Fruit fly (Drosophila melanogaster) whole organism, embryonic: ENCODE results near the gene TMEM216.

Experiments used
- Antp ChIP-seq: fragments of 200-800 bp; sonication (Bioruptor generic); optimal IDR thresholded peaks from 3 replicates; lab custom pipeline; 2016; ENCODE audit warnings: missing biosample characterization, missing genetic modification characterization
- Atf3 ChIP-seq: fragments of 200-800 bp; sonication (Bioruptor generic); optimal IDR thresholded peaks from 3 replicates; lab custom pipeline; 2016; ENCODE audit warnings: missing biosample characterization, missing genetic modification characterization
- Bteb2 ChIP-seq: fragments of 200-800 bp; sonication (Bioruptor generic); optimal IDR thresholded peaks from 2 replicates; lab custom pipeline; 2016; ENCODE audit warnings: missing biosample characterization, missing genetic modification characterization
- CG10267 ChIP-seq: fragments of 200-800 bp; sonication (Bioruptor generic); optimal IDR thresholded peaks from 2 replicates; lab custom pipeline; 2018; ENCODE audit warnings: missing biosample characterization, mild to moderate bottlenecking, missing genetic modification characterization, moderate library complexity
- CG16813 ChIP-seq: fragments of 200-800 bp; sonication (Bioruptor generic); IDR thresholded peaks from 3 replicates; pipeline ENCODE4 v1.3.6; 2022; ENCODE audit warnings: missing biosample characterization, missing genetic modification characterization; ENCODE audit not compliant: partially characterized antibody
- CG17361 ChIP-seq: fragments of 200-800 bp; sonication (Bioruptor generic); IDR thresholded peaks from 3 replicates; pipeline ENCODE4 v1.3.6; 2022; ENCODE audit warnings: missing biosample characterization, missing genetic modification characterization
- CG18599 ChIP-seq: fragments of 200-800 bp; sonication (Bioruptor generic); optimal IDR thresholded peaks from 3 replicates; lab custom pipeline; 2017; ENCODE audit warnings: missing biosample characterization, missing genetic modification characterization, mild to moderate bottlenecking, moderate library complexity, missing genetic modification reagents
- CG2129 ChIP-seq: fragments of 200-800 bp; sonication (Bioruptor generic); IDR thresholded peaks from 2 replicates; pipeline ENCODE4 v1.3.6; 2022; ENCODE audit warnings: missing biosample characterization, missing genetic modification characterization; ENCODE audit not compliant: partially characterized antibody
- CG30403 ChIP-seq: fragments of 200-800 bp; sonication (Bioruptor generic); optimal IDR thresholded peaks from 3 replicates; lab custom pipeline; 2016; ENCODE audit warnings: missing biosample characterization, missing genetic modification characterization
- CG5953 ChIP-seq: fragments of 200-800 bp; sonication (Bioruptor generic); IDR thresholded peaks from 2 replicates; pipeline ENCODE4 v1.3.6; 2022; ENCODE audit warnings: missing biosample characterization, missing genetic modification characterization
- CG6765 ChIP-seq: fragments of 200-800 bp; sonication (Bioruptor generic); optimal IDR thresholded peaks from 3 replicates; lab custom pipeline; 2017; ENCODE audit warnings: missing biosample characterization, mild to moderate bottlenecking, missing genetic modification characterization
- CG7839 ChIP-seq: fragments of 200-800 bp; sonication (Bioruptor generic); optimal IDR thresholded peaks from 3 replicates; lab custom pipeline; 2018; ENCODE audit warnings: missing biosample characterization, mild to moderate bottlenecking, missing genetic modification characterization, moderate library complexity
- CG7928 ChIP-seq: fragments of 200-800 bp; sonication (Bioruptor generic); optimal IDR thresholded peaks from 2 replicates; lab custom pipeline; 2017; ENCODE audit warnings: missing biosample characterization, mild to moderate bottlenecking, missing genetic modification characterization
- CG8089 ChIP-seq: fragments of 200-800 bp; sonication (Bioruptor generic); optimal IDR thresholded peaks from 3 replicates; lab custom pipeline; 2016; ENCODE audit warnings: missing biosample characterization, missing genetic modification characterization
- CG8944 ChIP-seq: fragments of 200-800 bp; sonication (Bioruptor generic); optimal IDR thresholded peaks from 3 replicates; lab custom pipeline; 2016; ENCODE audit warnings: missing biosample characterization, missing genetic modification characterization
- CG9437 ChIP-seq: fragments of 200-800 bp; sonication (Bioruptor generic); optimal IDR thresholded peaks from 2 replicates; lab custom pipeline; 2018; ENCODE audit warnings: missing biosample characterization, mild to moderate bottlenecking, missing genetic modification characterization
- D19A ChIP-seq: fragments of 200-800 bp; optimal IDR thresholded peaks from 3 replicates; lab custom pipeline; 2019; ENCODE audit warnings: missing biosample characterization, mild to moderate bottlenecking, missing genetic modification characterization, moderate library complexity
- Dek ChIP-seq: fragments of 200-800 bp; sonication (Bioruptor generic); optimal IDR thresholded peaks from 3 replicates; lab custom pipeline; 2019; ENCODE audit warnings: missing biosample characterization, mild to moderate bottlenecking, missing genetic modification characterization, moderate library complexity
- Dfd ChIP-seq, 2 experiments: fragments of >200 bp; optimal IDR thresholded peaks; 2 replicates each; lab custom pipeline; 2017; ENCODE audit warnings: missing biosample characterization in 2 of 2, missing genetic modification characterization in 2 of 2
- Doc3 ChIP-seq: fragments of 200-800 bp; sonication (Bioruptor generic); IDR thresholded peaks from 3 replicates; pipeline ENCODE4 v1.3.6; 2022; ENCODE audit warnings: missing biosample characterization, missing genetic modification characterization; ENCODE audit not compliant: partially characterized antibody
- Dp ChIP-seq: fragments of 200-800 bp; sonication (Bioruptor generic); optimal IDR thresholded peaks from 2 replicates; lab custom pipeline; 2018; ENCODE audit warnings: missing biosample characterization, mild to moderate bottlenecking, missing genetic modification characterization, moderate library complexity
- Ets97D ChIP-seq: fragments of 200-800 bp; sonication (Bioruptor generic); optimal IDR thresholded peaks from 3 replicates; lab custom pipeline; 2016; ENCODE audit warnings: missing biosample characterization, missing genetic modification characterization
- Fer3 ChIP-seq: fragments of 200-800 bp; sonication (Bioruptor generic); optimal IDR thresholded peaks from 2 replicates; lab custom pipeline; 2018; ENCODE audit warnings: missing biosample characterization, mild to moderate bottlenecking, missing genetic modification characterization, moderate library complexity
- HHEX ChIP-seq: fragments of 200-800 bp; sonication (Bioruptor generic); optimal IDR thresholded peaks from 3 replicates; lab custom pipeline; 2017; ENCODE audit warnings: missing biosample characterization, mild to moderate bottlenecking, missing genetic modification characterization, missing genetic modification reagents
- Hr3 ChIP-seq: fragments of 200-800 bp; sonication (Bioruptor generic); optimal IDR thresholded peaks from 3 replicates; lab custom pipeline; 2016; ENCODE audit warnings: missing biosample characterization, missing genetic modification characterization
- Lim3 ChIP-seq: fragments of 200-800 bp; sonication (Bioruptor generic); IDR thresholded peaks from 2 replicates; pipeline ENCODE4 v1.3.6; 2022; ENCODE audit warnings: missing biosample characterization, missing genetic modification characterization
- Max ChIP-seq: fragments of 200-800 bp; sonication (Bioruptor generic); optimal IDR thresholded peaks from 2 replicates; lab custom pipeline; 2016; ENCODE audit warnings: missing biosample characterization, mild to moderate bottlenecking, missing genetic modification characterization
- Mrtf ChIP-seq: fragments of 200-800 bp; sonication (Bioruptor generic); IDR thresholded peaks from 3 replicates; pipeline ENCODE4 v1.3.6; 2022; ENCODE audit warnings: missing biosample characterization, missing genetic modification characterization
- Nf-YB ChIP-seq: fragments of 200-800 bp; sonication (Bioruptor generic); optimal IDR thresholded peaks from 3 replicates; lab custom pipeline; 2019; ENCODE audit warnings: missing biosample characterization, mild to moderate bottlenecking, missing genetic modification characterization, moderate library complexity
- Sin3A ChIP-seq: fragments of >200 bp; optimal IDR thresholded peaks from 2 replicates; lab custom pipeline; 2018
- Trl ChIP-seq, 3 experiments: fragments of >200 bp in 2 of 3; fragments of 200-800 bp in 1 of 3; sonication (Bioruptor generic) in 1 of 3; optimal IDR thresholded peaks; 2 replicates in 1 of 3; 3 replicates in 2 of 3; lab custom pipeline; 2016 to 2017; ENCODE audit warnings: missing biosample characterization in 1 of 3, missing genetic modification characterization in 1 of 3
- Vsx1 ChIP-seq: fragments of 200-800 bp; sonication (Bioruptor generic); optimal IDR thresholded peaks from 2 replicates; lab custom pipeline; 2017; ENCODE audit warnings: missing biosample characterization, mild to moderate bottlenecking, missing genetic modification characterization, missing genetic modification reagents
- ash1 ChIP-seq: fragments of 200-800 bp; sonication (Bioruptor generic); optimal IDR thresholded peaks from 2 replicates; lab custom pipeline; 2018; ENCODE audit warnings: missing biosample characterization, mild to moderate bottlenecking, missing genetic modification characterization
- cwo ChIP-seq: fragments of 200-800 bp; sonication (Bioruptor generic); optimal IDR thresholded peaks from 3 replicates; lab custom pipeline; 2017; ENCODE audit warnings: missing biosample characterization, missing genetic modification characterization, mild to moderate bottlenecking, moderate library complexity, missing genetic modification reagents
- disco-r ChIP-seq: fragments of 200-800 bp; sonication (Bioruptor generic); optimal IDR thresholded peaks from 2 replicates; lab custom pipeline; 2016; ENCODE audit warnings: missing biosample characterization, missing genetic modification characterization
- kni ChIP-seq: fragments of 200-800 bp; sonication (Bioruptor generic); optimal IDR thresholded peaks from 3 replicates; lab custom pipeline; 2017; ENCODE audit warnings: mild to moderate bottlenecking, missing biosample characterization, missing genetic modification reagents, missing genetic modification characterization
- lbe ChIP-seq: fragments of 200-800 bp; sonication (Bioruptor generic); optimal IDR thresholded peaks from 2 replicates; lab custom pipeline; 2016; ENCODE audit warnings: missing biosample characterization, mild to moderate bottlenecking, missing genetic modification characterization
- mam ChIP-seq: fragments of 200-800 bp; sonication (Bioruptor generic); optimal IDR thresholded peaks from 3 replicates; lab custom pipeline; 2016; ENCODE audit warnings: missing biosample characterization, missing genetic modification characterization
- mld ChIP-seq: fragments of 200-800 bp; sonication (Bioruptor generic); IDR thresholded peaks from 3 replicates; pipeline ENCODE4 v1.3.6; 2022; ENCODE audit warnings: missing biosample characterization, missing genetic modification characterization; ENCODE audit not compliant: partially characterized antibody
- nerfin-1 ChIP-seq: fragments of 200-800 bp; sonication (Bioruptor generic); optimal IDR thresholded peaks from 3 replicates; lab custom pipeline; 2019; ENCODE audit warnings: missing biosample characterization, mild to moderate bottlenecking, missing genetic modification characterization, moderate library complexity
- nerfin-2 ChIP-seq: fragments of 200-800 bp; sonication (Bioruptor generic); IDR thresholded peaks from 2 replicates; pipeline ENCODE4 v1.3.6; 2022; ENCODE audit warnings: missing biosample characterization, missing genetic modification characterization; ENCODE audit not compliant: partially characterized antibody
- nmo ChIP-seq: fragments of 200-800 bp; sonication (Bioruptor generic); optimal IDR thresholded peaks from 2 replicates; lab custom pipeline; 2018; ENCODE audit warnings: missing biosample characterization, mild to moderate bottlenecking, missing genetic modification characterization, moderate library complexity
- scrt ChIP-seq: fragments of 200-800 bp; sonication (Bioruptor generic); optimal IDR thresholded peaks from 2 replicates; lab custom pipeline; 2018; ENCODE audit warnings: missing biosample characterization, mild to moderate bottlenecking, missing genetic modification characterization, moderate library complexity
- sim ChIP-seq: fragments of 200-800 bp; sonication (Bioruptor generic); IDR thresholded peaks from 2 replicates; pipeline ENCODE4 v1.3.6; 2022; ENCODE audit warnings: missing biosample characterization, missing genetic modification characterization
- so ChIP-seq: fragments of 200-800 bp; sonication (Bioruptor generic); IDR thresholded peaks from 3 replicates; pipeline ENCODE4 v1.3.6; 2022; ENCODE audit warnings: missing biosample characterization, missing genetic modification characterization
- sqz ChIP-seq: fragments of 200-800 bp; sonication (Bioruptor generic); optimal IDR thresholded peaks from 3 replicates; lab custom pipeline; 2018; ENCODE audit warnings: missing biosample characterization, mild to moderate bottlenecking, missing genetic modification characterization
- stwl ChIP-seq: fragments of 200-800 bp; sonication (Bioruptor generic); optimal IDR thresholded peaks from 3 replicates; lab custom pipeline; 2018; ENCODE audit warnings: missing biosample characterization, mild to moderate bottlenecking, missing genetic modification characterization, moderate library complexity
- wor ChIP-seq: fragments of 200-800 bp; sonication (Bioruptor generic); IDR thresholded peaks from 2 replicates; pipeline ENCODE4 v1.3.6; 2022; ENCODE audit warnings: missing biosample characterization, missing genetic modification characterization

Gene TMEM216

DNA sequence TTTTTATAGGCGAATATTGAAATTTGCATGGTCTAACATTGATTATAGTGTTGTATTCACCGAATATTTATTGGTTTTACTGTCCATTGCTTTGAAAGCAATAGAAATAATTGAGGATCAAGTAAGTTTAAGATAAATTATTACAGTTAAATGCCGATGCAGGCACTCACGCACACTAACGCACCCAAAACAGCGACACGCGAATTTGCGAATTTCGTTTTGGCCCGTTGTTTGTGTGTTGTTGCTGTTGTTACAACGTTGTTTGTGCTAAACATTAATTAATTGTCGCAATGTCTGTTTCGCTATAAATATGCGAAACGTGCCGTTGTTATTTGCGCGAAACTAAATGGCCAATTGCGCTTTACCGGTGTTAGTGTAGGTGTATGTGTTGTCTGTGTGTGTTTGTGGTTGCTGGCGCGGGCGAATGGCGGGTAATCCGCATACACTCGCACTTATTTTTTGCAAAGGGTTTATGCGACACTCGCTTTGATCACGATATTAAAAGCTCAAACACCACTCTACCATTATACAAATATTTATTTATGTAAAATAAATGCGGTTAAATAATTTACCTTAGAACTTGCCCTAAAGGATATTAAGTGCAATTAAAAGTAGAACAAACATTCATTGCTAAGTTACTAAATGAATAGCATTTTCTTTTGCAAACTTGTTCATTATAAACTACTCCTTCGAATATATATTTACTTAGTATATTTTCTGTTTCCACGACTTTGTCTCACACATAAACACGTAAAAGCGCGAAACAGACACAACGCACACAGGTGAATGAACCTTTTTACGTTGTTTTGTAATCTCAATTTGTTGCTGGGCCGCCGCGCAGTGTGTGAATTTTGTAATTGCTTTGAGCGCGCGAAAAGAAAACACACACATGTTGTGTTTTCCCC, 32.1 kb downstream of the TMEM216 start (continued):
- TF ChIP-seq CG10267 (tag; lab: Kevin White, UChicago), result no peak
- TF ChIP-seq Mrtf (GFP tag; lab: Robert Waterston, UW), result no peak
- peak; percentile 28 for TF ChIP-seq lbe (GFP tag; lab: Kevin White, UChicago)
- peak; percentile 53 for TF ChIP-seq CG18599 (GFP tag; lab: Kevin White, UChicago)
- peak; percentile 16 for TF ChIP-seq CG6765 (GFP tag; lab: Kevin White, UChicago)
- TF ChIP-seq CG16813, result no peak
- TF ChIP-seq ash1 (GFP tag; lab: Kevin White, UChicago), result no peak
- no peak for TF ChIP-seq Lim3 (GFP tag; lab: Robert Waterston, UW)
- no peak for TF ChIP-seq disco-r
- TF ChIP-seq CG30403 (GFP tag; lab: Kevin White, UChicago), result no peak
- no peak for TF ChIP-seq Antp (GFP tag; lab: Kevin White, UChicago)
- TF ChIP-seq CG5953 (GFP tag; lab: Robert Waterston, UW), result no peak
- peak; percentile 21 for TF ChIP-seq Fer3 (tag; lab: Kevin White, UChicago)
- TF ChIP-seq sim (GFP tag; lab: Robert Waterston, UW), result no peak
- TF ChIP-seq Max (GFP tag; lab: Kevin White, UChicago), result no peak
- TF ChIP-seq Hr3 (GFP tag; lab: Kevin White, UChicago), result no peak
- peak; percentile 1 for TF ChIP-seq HHEX (GFP tag; lab: Kevin White, UChicago)
- TF ChIP-seq stwl (tag; lab: Kevin White, UChicago), result no peak
- TF ChIP-seq Doc3 (GFP tag; lab: Robert Waterston, UW), result no peak
- no peak for TF ChIP-seq Ets97D (GFP tag; lab: Kevin White, UChicago)
- TF ChIP-seq sqz (GFP tag; lab: Kevin White, UChicago), result no peak
- no peak for TF ChIP-seq CG2129
- TF ChIP-seq CG9437 (GFP tag; lab: Kevin White, UChicago), result peak; percentile 92
- TF ChIP-seq nmo (GFP tag; lab: Kevin White, UChicago), result peak; percentile 10
- no peak for TF ChIP-seq kni (GFP tag; lab: Kevin White, UChicago)
- no peak for TF ChIP-seq Bteb2 (GFP tag; lab: Kevin White, UChicago)
- no peak for TF ChIP-seq CG8944 (GFP tag; lab: Kevin White, UChicago)
- peak; percentile 9 for TF ChIP-seq Sin3A (lab: Kevin White, UChicago)
- no peak for TF ChIP-seq Dek (tag; lab: Kevin White, UChicago)
- no peak for TF ChIP-seq wor (GFP tag; lab: Robert Waterston, UW)
- no peak for TF ChIP-seq Nf-YB (GFP tag; lab: Kevin White, UChicago)
- TF ChIP-seq so, result 0 out of 3 replicates have a peak, but pooled peaks have one; percentile 37
- no peak for TF ChIP-seq Atf3
- TF ChIP-seq mam (GFP tag; lab: Kevin White, UChicago), result no peak
- TF ChIP-seq cwo, result peak; percentile 14
- no peak for TF ChIP-seq D19A (tag; lab: Kevin White, UChicago)
- TF ChIP-seq CG7928 (GFP tag; lab: Kevin White, UChicago), result no peak
- TF ChIP-seq Dfd (GFP tag; optimal IDR thresholded peaks at IDR 0.05; lab: Kevin White, UChicago), result no peak
- peak; percentile 97 for TF ChIP-seq nerfin-1 (tag; lab: Kevin White, UChicago)
- TF ChIP-seq Vsx1 (GFP tag; lab: Kevin White, UChicago), result no peak
- TF ChIP-seq Trl (optimal IDR thresholded peaks at IDR 0.05; lab: Kevin White, UChicago), result no peak
- no peak for TF ChIP-seq Trl (GFP tag; optimal IDR thresholded peaks at IDR 0.05; lab: Kevin White, UChicago)
- TF ChIP-seq nerfin-2, result no peak
- TF ChIP-seq CG7839 (tag; lab: Kevin White, UChicago), result no peak
- no peak for TF ChIP-seq CG8089 (GFP tag; lab: Kevin White, UChicago)
- no peak for TF ChIP-seq CG17361
- TF ChIP-seq Dp (GFP tag; lab: Kevin White, UChicago), result no peak
- no peak for TF ChIP-seq scrt (GFP tag; lab: Kevin White, UChicago)
- 0 out of 3 replicates have a peak, but pooled peaks have one; percentile 1 for TF ChIP-seq mld (GFP tag; lab: Robert Waterston, UW)
